Worm (Caenorhabditis elegans) whole organism, young adult: ENCODE data around the gene wrt-5.

Experiments
- B0336.3 ChIP-seq: fragments of 200-800 bp; sonication (Bioruptor generic); IDR thresholded peaks from 2 replicates; pipeline ENCODE4 v1.3.6; 2022; ENCODE audit warnings: missing genetic modification characterization, missing compliant biosample characterization
- C17E4.6 ChIP-seq: fragments of 200-800 bp; sonication (Bioruptor generic); IDR thresholded peaks from 2 replicates; pipeline ENCODE4 v1.3.6; 2022; ENCODE audit warnings: missing genetic modification reagents, missing genetic modification characterization, missing compliant biosample characterization
- F22D6.2 ChIP-seq: sonication (generic microtip); optimal IDR thresholded peaks from 2 replicates; lab custom pipeline; 2016; ENCODE audit warnings: mild to moderate bottlenecking, missing genetic modification characterization, missing compliant biosample characterization
- F39B2.1 ChIP-seq: fragments of 200-800 bp; sonication (Bioruptor generic); IDR thresholded peaks from 2 replicates; pipeline ENCODE4 v1.3.6; 2022; ENCODE audit warnings: missing genetic modification reagents, missing genetic modification characterization, missing compliant biosample characterization
- F49E8.2 ChIP-seq: sonication (generic microtip); optimal IDR thresholded peaks from 3 replicates; lab custom pipeline; 2017; ENCODE audit warnings: missing genetic modification characterization, mild to moderate bottlenecking, missing compliant biosample characterization, antibody characterized with exemption, moderate library complexity; ENCODE audit not compliant: insufficient read depth
- F52B5.7 ChIP-seq: sonication (generic microtip); optimal IDR thresholded peaks from 2 replicates; lab custom pipeline; 2016; ENCODE audit warnings: mild to moderate bottlenecking, missing genetic modification characterization, missing compliant biosample characterization
- T07F8.4 ChIP-seq: sonication (generic microtip); optimal IDR thresholded peaks from 2 replicates; lab custom pipeline; 2016; ENCODE audit warnings: mild to moderate bottlenecking, missing genetic modification characterization, moderate library complexity, missing compliant biosample characterization
- Y95B8A.8 ChIP-seq: fragments of 200-800 bp; sonication (Bioruptor generic); IDR thresholded peaks from 2 replicates; pipeline ENCODE4 v1.3.6; 2022; ENCODE audit warnings: missing genetic modification reagents, missing genetic modification characterization, missing compliant biosample characterization
- akir-1 ChIP-seq: fragments of 200-800 bp; sonication (Bioruptor generic); optimal IDR thresholded peaks from 2 replicates; lab custom pipeline; 2018; ENCODE audit warnings: mild to moderate bottlenecking, missing genetic modification characterization, moderate library complexity, missing compliant biosample characterization
- aptf-3 ChIP-seq: fragments of 200-800 bp; sonication (Bioruptor generic); IDR thresholded peaks from 2 replicates; pipeline ENCODE4 v1.3.6; 2022; ENCODE audit warnings: missing genetic modification characterization, missing compliant biosample characterization
- ccch-3 ChIP-seq: fragments of 200-800 bp; sonication (Bioruptor generic); optimal IDR thresholded peaks from 2 replicates; lab custom pipeline; 2018; ENCODE audit warnings: mild to moderate bottlenecking, missing genetic modification characterization, missing compliant biosample characterization
- ceh-58 ChIP-seq: fragments of 200-800 bp; sonication (Bioruptor generic); IDR thresholded peaks from 2 replicates; pipeline ENCODE4 v1.3.6; 2022; ENCODE audit warnings: missing genetic modification characterization, missing compliant biosample characterization
- chd-7 ChIP-seq: sonication (generic microtip); optimal IDR thresholded peaks from 2 replicates; lab custom pipeline; 2016; ENCODE audit warnings: mild to moderate bottlenecking, missing genetic modification characterization, moderate library complexity, missing compliant biosample characterization
- die-1 ChIP-seq: sonication (generic microtip); optimal IDR thresholded peaks from 2 replicates; lab custom pipeline; 2016; ENCODE audit warnings: missing genotype, mild to moderate bottlenecking, missing genetic modification characterization, missing compliant biosample characterization
- dox-1 ChIP-seq: fragments of 200-800 bp; sonication (Bioruptor generic); IDR thresholded peaks from 2 replicates; pipeline ENCODE4 v1.3.6; 2022; ENCODE audit warnings: missing genetic modification reagents, missing genetic modification characterization, missing compliant biosample characterization
- dpff-1 ChIP-seq: sonication (generic microtip); optimal IDR thresholded peaks from 2 replicates; lab custom pipeline; 2017; ENCODE audit warnings: mild to moderate bottlenecking, missing genetic modification characterization, missing compliant biosample characterization
- egrh-3 ChIP-seq: fragments of 200-800 bp; sonication (Bioruptor generic); IDR thresholded peaks from 2 replicates; pipeline ENCODE4 v1.3.6; 2022; ENCODE audit warnings: missing genetic modification reagents, missing genetic modification characterization, missing compliant biosample characterization
- ekl-4 ChIP-seq: fragments of 200-800 bp; sonication (Bioruptor generic); IDR thresholded peaks from 2 replicates; pipeline ENCODE4 v1.3.6; 2022; ENCODE audit warnings: missing genetic modification reagents, missing genetic modification characterization, missing compliant biosample characterization
- ets-4 ChIP-seq: fragments of 200-800 bp; sonication (Bioruptor generic); optimal IDR thresholded peaks from 2 replicates; lab custom pipeline; 2018; ENCODE audit warnings: mild to moderate bottlenecking, missing genetic modification characterization, missing compliant biosample characterization
- fkh-3 ChIP-seq: sonication (generic microtip); optimal IDR thresholded peaks from 2 replicates; lab custom pipeline; 2016; ENCODE audit warnings: mild to moderate bottlenecking, missing genetic modification characterization, missing compliant biosample characterization
- hlh-12 ChIP-seq: sonication (generic microtip); optimal IDR thresholded peaks from 2 replicates; lab custom pipeline; 2016; ENCODE audit warnings: missing genetic modification characterization, missing compliant biosample characterization
- hlh-26 ChIP-seq: fragments of 200-800 bp; sonication (Bioruptor generic); conservative IDR thresholded peaks from 2 replicates; pipeline ENCODE4 v1.3.6; 2022; ENCODE audit warnings: missing genetic modification reagents, missing genetic modification characterization, missing compliant biosample characterization
- hmg-1.2 ChIP-seq: fragments of 200-800 bp; sonication (Bioruptor generic); IDR thresholded peaks from 2 replicates; pipeline ENCODE4 v1.3.6; 2022; ENCODE audit warnings: missing genetic modification reagents, missing genetic modification characterization, missing compliant biosample characterization
- hmg-20 ChIP-seq: fragments of 200-800 bp; sonication (Bioruptor generic); IDR thresholded peaks from 2 replicates; pipeline ENCODE4 v1.3.6; 2022; ENCODE audit warnings: missing genetic modification reagents, missing genetic modification characterization, missing compliant biosample characterization
- let-526 ChIP-seq: fragments of 200-800 bp; sonication (Bioruptor generic); IDR thresholded peaks from 2 replicates; pipeline ENCODE4 v1.3.6; 2022; ENCODE audit warnings: missing genetic modification reagents, missing genetic modification characterization, missing compliant biosample characterization
- let-607 ChIP-seq, 2 experiments: fragments of 200-800 bp in 1 of 2; sonication (Bioruptor generic) in 1 of 2; sonication (generic microtip) in 1 of 2; optimal IDR thresholded peaks; 2 replicates each; lab custom pipeline; 2016 to 2018; ENCODE audit warnings: mild to moderate bottlenecking in 2 of 2, missing compliant biosample characterization in 2 of 2, missing genetic modification characterization in 2 of 2, moderate library complexity in 2 of 2, missing genotype in 1 of 2
- lin-40 ChIP-seq: sonication (generic microtip); optimal IDR thresholded peaks from 2 replicates; lab custom pipeline; 2016; ENCODE audit warnings: missing genetic modification characterization, mild to moderate bottlenecking, missing compliant biosample characterization, missing genotype, missing genetic modification reagents
- lin-54 ChIP-seq: fragments of 200-800 bp; sonication (Bioruptor generic); optimal IDR thresholded peaks from 2 replicates; lab custom pipeline; 2018; ENCODE audit warnings: mild to moderate bottlenecking, missing genetic modification characterization, missing compliant biosample characterization
- lsy-27 ChIP-seq: sonication (generic microtip); optimal IDR thresholded peaks from 2 replicates; lab custom pipeline; 2017; ENCODE audit warnings: missing genetic modification characterization, mild to moderate bottlenecking, missing compliant biosample characterization, antibody characterized with exemption, missing genotype, borderline replicate concordance; ENCODE audit not compliant: insufficient read depth
- mcd-1 ChIP-seq: fragments of 200-800 bp; sonication (Bioruptor generic); IDR thresholded peaks from 2 replicates; pipeline ENCODE4 v1.3.6; 2022; ENCODE audit warnings: missing genetic modification reagents, missing genetic modification characterization, missing compliant biosample characterization
- mel-28 ChIP-seq: sonication (generic microtip); optimal IDR thresholded peaks from 2 replicates; lab custom pipeline; 2016; ENCODE audit warnings: borderline replicate concordance, mild to moderate bottlenecking, missing genetic modification characterization, missing compliant biosample characterization
- mes-4 ChIP-seq: sonication (generic microtip); optimal IDR thresholded peaks from 2 replicates; lab custom pipeline; 2016; ENCODE audit warnings: missing genotype, missing genetic modification characterization, missing compliant biosample characterization
- nhr-179 ChIP-seq: sonication (generic microtip); optimal IDR thresholded peaks from 2 replicates; lab custom pipeline; 2016; ENCODE audit warnings: mild to moderate bottlenecking, missing genetic modification characterization, missing compliant biosample characterization
- pbrm-1 ChIP-seq: fragments of 200-800 bp; sonication (Bioruptor generic); IDR thresholded peaks from 2 replicates; pipeline ENCODE4 v1.3.6; 2022; ENCODE audit warnings: missing genetic modification reagents, missing genetic modification characterization, missing compliant biosample characterization
- rec-8 ChIP-seq, 2 experiments: sonication (generic microtip); optimal IDR thresholded peaks; 2 replicates each; lab custom pipeline; 2016; ENCODE audit warnings: mild to moderate bottlenecking in 2 of 2, missing genetic modification characterization in 2 of 2, missing genetic modification reagents in 2 of 2, missing genotype in 2 of 2, missing biosample characterization in 1 of 2, missing compliant biosample characterization in 1 of 2, moderate library complexity in 1 of 2
- snpc-1.1 ChIP-seq: sonication (generic microtip); optimal IDR thresholded peaks from 2 replicates; lab custom pipeline; 2017; ENCODE audit warnings: missing genetic modification characterization, mild to moderate bottlenecking, missing compliant biosample characterization, antibody characterized with exemption, moderate library complexity, missing genotype, missing genetic modification reagents; ENCODE audit not compliant: insufficient read depth
- snpc-1.3 ChIP-seq: sonication (generic microtip); optimal IDR thresholded peaks from 2 replicates; lab custom pipeline; 2017; ENCODE audit warnings: missing genetic modification characterization, mild to moderate bottlenecking, missing compliant biosample characterization, antibody characterized with exemption, moderate library complexity, missing genotype, missing genetic modification reagents; ENCODE audit not compliant: insufficient read depth
- snpc-3.4 ChIP-seq: sonication (generic microtip); optimal IDR thresholded peaks from 2 replicates; lab custom pipeline; 2017; ENCODE audit warnings: missing genetic modification characterization, mild to moderate bottlenecking, missing compliant biosample characterization, antibody characterized with exemption, moderate library complexity, missing genotype, missing genetic modification reagents
- snpc-4 ChIP-seq, 5 experiments: fragments of 150-350 bp in 1 of 5; sonication (generic microtip) in 4 of 5; optimal IDR thresholded peaks; 2 replicates each; lab custom pipeline; 2014 to 2018; ENCODE audit warnings: missing genetic modification characterization in 5 of 5, missing biosample characterization in 3 of 5, antibody characterized with exemption in 2 of 5, mild to moderate bottlenecking in 2 of 5, missing compliant biosample characterization in 2 of 5, missing genotype in 2 of 5, moderate library complexity in 2 of 5, missing genetic modification reagents in 1 of 5
- tbp1 ChIP-seq: fragments of 200-800 bp; sonication (Bioruptor generic); optimal IDR thresholded peaks from 2 replicates; lab custom pipeline; 2018; ENCODE audit warnings: mild to moderate bottlenecking, missing genetic modification characterization, missing compliant biosample characterization
- unc-62 ChIP-seq: fragments of 150-350 bp; optimal IDR thresholded peaks from 2 replicates; lab custom pipeline; 2014; ENCODE audit warnings: missing biosample characterization, missing genetic modification reagents, missing genetic modification characterization
- xnd-1 ChIP-seq: sonication (generic microtip); optimal IDR thresholded peaks from 2 replicates; lab custom pipeline; 2016; ENCODE audit warnings: missing genotype, missing genetic modification reagents, missing genetic modification characterization, missing compliant biosample characterization
- zfh-2 ChIP-seq: fragments of 200-800 bp; sonication (Bioruptor generic); conservative IDR thresholded peaks from 2 replicates; pipeline ENCODE4 v1.3.6; 2022; ENCODE audit warnings: missing genetic modification reagents, missing genetic modification characterization, missing compliant biosample characterization
- ztf-22 ChIP-seq: fragments of 200-800 bp; sonication (Bioruptor generic); optimal IDR thresholded peaks from 2 replicates; lab custom pipeline; 2018; ENCODE audit warnings: mild to moderate bottlenecking, missing genetic modification characterization, moderate library complexity, missing compliant biosample characterization
- ztf-6 ChIP-seq: fragments of 200-800 bp; sonication (Bioruptor generic); IDR thresholded peaks from 2 replicates; pipeline ENCODE4 v1.3.6; 2022; ENCODE audit warnings: missing genetic modification reagents, missing genetic modification characterization, missing compliant biosample characterization

wrt-5 gene

ce11 chrIV:4049398-4049998 lies 1.9 kb downstream of the wrt-5 start, which contains the start of gene pcn-1 (continued):
- TF ChIP-seq snpc-4 (GFP tag; optimal IDR thresholded peaks at IDR 0.05; lab: Kevin White, UChicago) (peak; percentile 54), snpc-4 (tag; optimal IDR thresholded peaks at IDR 0.05; lab: Kevin White, UChicago) (peak; percentile 38 to 89 (median 78)), xnd-1 (tag; lab: Kevin White, UChicago) (peak; percentile 98), dpff-1 (tag; lab: Kevin White, UChicago) (peak; percentile 24), aptf-3 (GFP tag; lab: Robert Waterston, UW) (0 out of 2 replicates have a peak, but pooled peaks have one; percentile 36), F49E8.2 (tag; lab: Kevin White, UChicago) (peak; percentile 80), ztf-22 (GFP tag; lab: Kevin White, UChicago) (peak; percentile 29), hlh-26 (no peak), lin-54 (GFP tag; lab: Kevin White, UChicago) (peak; percentile 100), F39B2.1 (GFP tag; lab: Robert Waterston, UW) (peak; percentile 65; the same call in 1 of the 2 replicates), mel-28 (peak; percentile 64), Y95B8A.8 (GFP tag; lab: Robert Waterston, UW) (peak; percentile 92), F52B5.7 (tag; lab: Kevin White, UChicago) (peak; percentile 24), nhr-179 (tag; lab: Kevin White, UChicago) (no peak), F22D6.2 (tag; lab: Kevin White, UChicago) (peak; percentile 80), hlh-12 (no peak), ekl-4 (GFP tag; lab: Robert Waterston, UW) (peak; percentile 98), ztf-6 (GFP tag; lab: Robert Waterston, UW) (peak; percentile 81; the same call in 1 of the 2 replicates), dox-1 (GFP tag; lab: Robert Waterston, UW) (peak; percentile 98), chd-7 (tag; lab: Kevin White, UChicago) (peak; percentile 89), mes-4 (no peak), hmg-20 (GFP tag; lab: Robert Waterston, UW) (peak; percentile 89), fkh-3 (tag; lab: Kevin White, UChicago) (no peak), egrh-3 (peak; percentile 38; the same call in 1 of the 2 replicates), snpc-1.1 (tag; lab: Kevin White, UChicago) (peak; percentile 72), let-607 (tag; optimal IDR thresholded peaks at IDR 0.05; lab: Kevin White, UChicago) (peak; percentile 76 to 86), mcd-1 (GFP tag; lab: Robert Waterston, UW) (peak; percentile 97), hmg-1.2 (GFP tag; lab: Robert Waterston, UW) (peak; percentile 85), B0336.3 (peak; percentile 99), akir-1 (GFP tag; lab: Kevin White, UChicago) (no peak), let-526 (GFP tag; lab: Robert Waterston, UW) (peak; percentile 86), T07F8.4 (tag; lab: Kevin White, UChicago) (no peak), snpc-3.4 (peak; percentile 86), die-1 (tag; lab: Kevin White, UChicago) (no peak), ccch-3 (GFP tag; lab: Kevin White, UChicago) (peak; percentile 26), ets-4 (GFP tag; lab: Kevin White, UChicago) (no peak), C17E4.6 (GFP tag; lab: Robert Waterston, UW) (peak; percentile 98), pbrm-1 (GFP tag; lab: Robert Waterston, UW) (peak; percentile 97), snpc-1.3 (tag; lab: Kevin White, UChicago) (peak; percentile 52), zfh-2 (GFP tag; lab: Robert Waterston, UW) (peak; percentile 75; the same call in 1 of the 2 replicates), lin-40 (tag; lab: Kevin White, UChicago) (peak; percentile 98), rec-8 (tag; optimal IDR thresholded peaks at IDR 0.05; lab: Kevin White, UChicago) (peak in 1 of 2 experiments; percentile 9), unc-62 (no peak), lsy-27 (tag; lab: Kevin White, UChicago) (peak; percentile 12), tbp1 (GFP tag; lab: Kevin White, UChicago) (peak; percentile 76), ceh-58 (GFP tag; lab: Robert Waterston, UW) (no peak)
